Fruit fly (Drosophila melanogaster) whole organism, embryonic: Measurements from ENCODE around the gene CG31495.

ENCODE experiments used
- Antp ChIP-seq: fragments of 200-800 bp; sonication (Bioruptor generic); optimal IDR thresholded peaks from 3 replicates; lab custom pipeline; 2016; ENCODE audit warnings: missing biosample characterization, missing genetic modification characterization
- Asciz ChIP-seq: fragments of 200-800 bp; sonication (Bioruptor generic); optimal IDR thresholded peaks from 2 replicates; lab custom pipeline; 2017; ENCODE audit warnings: missing biosample characterization, mild to moderate bottlenecking, missing genetic modification characterization, missing genetic modification reagents
- BtbVII ChIP-seq: fragments of 200-800 bp; sonication (Bioruptor generic); optimal IDR thresholded peaks from 3 replicates; lab custom pipeline; 2017; ENCODE audit warnings: missing biosample characterization, mild to moderate bottlenecking, missing genetic modification characterization
- CG10267 ChIP-seq: fragments of 200-800 bp; sonication (Bioruptor generic); optimal IDR thresholded peaks from 2 replicates; lab custom pipeline; 2018; ENCODE audit warnings: missing biosample characterization, mild to moderate bottlenecking, missing genetic modification characterization, moderate library complexity
- CG11695 ChIP-seq: fragments of 200-800 bp; sonication (Bioruptor generic); IDR thresholded peaks from 3 replicates; pipeline ENCODE4 v1.3.6; 2022; ENCODE audit warnings: missing biosample characterization, missing genetic modification characterization
- CG12104 ChIP-seq: fragments of 200-800 bp; sonication (Bioruptor generic); optimal IDR thresholded peaks from 3 replicates; lab custom pipeline; 2016; ENCODE audit warnings: missing biosample characterization, missing genetic modification characterization
- CG1233 ChIP-seq: fragments of 200-800 bp; sonication (Bioruptor generic); optimal IDR thresholded peaks from 4 replicates; lab custom pipeline; 2018; ENCODE audit warnings: missing biosample characterization, mild to moderate bottlenecking, missing genetic modification characterization
- CG12659 ChIP-seq: fragments of 200-800 bp; sonication (Bioruptor generic); optimal IDR thresholded peaks from 3 replicates; lab custom pipeline; 2017; ENCODE audit warnings: mild to moderate bottlenecking, missing biosample characterization, missing genetic modification reagents, missing genetic modification characterization
- CG12942 ChIP-seq: fragments of 200-800 bp; sonication (Bioruptor generic); optimal IDR thresholded peaks from 3 replicates; lab custom pipeline; 2016; ENCODE audit warnings: missing biosample characterization, missing genetic modification characterization
- CG13287 ChIP-seq: fragments of 200-800 bp; sonication (Bioruptor generic); IDR thresholded peaks from 2 replicates; pipeline ENCODE4 v1.3.6; 2022; ENCODE audit warnings: missing biosample characterization, missing genetic modification characterization; ENCODE audit not compliant: partially characterized antibody
- CG13624 ChIP-seq: fragments of 200-800 bp; sonication (Bioruptor generic); optimal IDR thresholded peaks from 2 replicates; lab custom pipeline; 2016; ENCODE audit warnings: missing biosample characterization, missing genetic modification characterization
- CG17359 ChIP-seq: fragments of 200-800 bp; sonication (Bioruptor generic); optimal IDR thresholded peaks from 3 replicates; lab custom pipeline; 2018; ENCODE audit warnings: missing biosample characterization, mild to moderate bottlenecking, missing genetic modification characterization, moderate library complexity
- CG17361 ChIP-seq: fragments of 200-800 bp; sonication (Bioruptor generic); IDR thresholded peaks from 3 replicates; pipeline ENCODE4 v1.3.6; 2022; ENCODE audit warnings: missing biosample characterization, missing genetic modification characterization
- CG18476 ChIP-seq: fragments of 200-800 bp; sonication (Bioruptor generic); optimal IDR thresholded peaks from 2 replicates; lab custom pipeline; 2016; ENCODE audit warnings: missing biosample characterization, mild to moderate bottlenecking, missing genetic modification characterization
- CG32767 ChIP-seq: fragments of 200-800 bp; sonication (Bioruptor generic); IDR thresholded peaks from 2 replicates; pipeline ENCODE4 v1.3.6; 2022; ENCODE audit warnings: missing biosample characterization, missing genetic modification characterization
- CG3281 ChIP-seq: fragments of 200-800 bp; sonication (Bioruptor generic); optimal IDR thresholded peaks from 3 replicates; lab custom pipeline; 2017; ENCODE audit warnings: missing biosample characterization, mild to moderate bottlenecking, missing genetic modification characterization
- CG33557 ChIP-seq: fragments of 200-800 bp; sonication (Bioruptor generic); optimal IDR thresholded peaks from 2 replicates; lab custom pipeline; 2019; ENCODE audit warnings: missing biosample characterization, mild to moderate bottlenecking, missing genetic modification characterization, moderate library complexity
- CG3838 ChIP-seq: fragments of 200-800 bp; sonication (Bioruptor generic); optimal IDR thresholded peaks from 3 replicates; lab custom pipeline; 2016; ENCODE audit warnings: missing biosample characterization, missing genetic modification characterization
- CG6683 ChIP-seq: fragments of 200-800 bp; sonication (Bioruptor generic); optimal IDR thresholded peaks from 2 replicates; lab custom pipeline; 2017; ENCODE audit warnings: missing biosample characterization, mild to moderate bottlenecking, missing genetic modification characterization, missing genetic modification reagents
- CG6854 ChIP-seq: fragments of 200-800 bp; sonication (Bioruptor generic); optimal IDR thresholded peaks from 3 replicates; lab custom pipeline; 2017; ENCODE audit warnings: missing biosample characterization, mild to moderate bottlenecking, missing genetic modification characterization
- CG9215 ChIP-seq: fragments of 200-800 bp; sonication (Bioruptor generic); IDR thresholded peaks from 2 replicates; pipeline ENCODE4 v1.3.6; 2022; ENCODE audit warnings: missing biosample characterization, missing genetic modification characterization
- Chrac-16 ChIP-seq: fragments of 200-800 bp; sonication (Bioruptor generic); optimal IDR thresholded peaks from 3 replicates; lab custom pipeline; 2016; ENCODE audit warnings: missing biosample characterization, missing genetic modification characterization
- D ChIP-seq, 2 experiments: fragments of 200-800 bp in 1 of 2; fragments of >200 bp in 1 of 2; sonication (Bioruptor generic) in 1 of 2; optimal IDR thresholded peaks; 2 replicates in 1 of 2; 3 replicates in 1 of 2; lab custom pipeline; 2017; ENCODE audit warnings: mild to moderate bottlenecking in 1 of 2, missing biosample characterization in 1 of 2, missing genetic modification characterization in 1 of 2, missing genetic modification reagents in 1 of 2
- Ets97D ChIP-seq: fragments of 200-800 bp; sonication (Bioruptor generic); optimal IDR thresholded peaks from 3 replicates; lab custom pipeline; 2016; ENCODE audit warnings: missing biosample characterization, missing genetic modification characterization
- HLH3B ChIP-seq: fragments of 200-800 bp; sonication (Bioruptor generic); IDR thresholded peaks from 2 replicates; pipeline ENCODE4 v1.3.6; 2022; ENCODE audit warnings: missing biosample characterization, missing genetic modification characterization
- Lim3 ChIP-seq: fragments of 200-800 bp; sonication (Bioruptor generic); IDR thresholded peaks from 2 replicates; pipeline ENCODE4 v1.3.6; 2022; ENCODE audit warnings: missing biosample characterization, missing genetic modification characterization
- NC2α ChIP-seq: fragments of 200-800 bp; sonication (Bioruptor generic); optimal IDR thresholded peaks from 2 replicates; lab custom pipeline; 2016; ENCODE audit warnings: missing biosample characterization, missing genetic modification characterization
- br ChIP-seq: fragments of >200 bp; optimal IDR thresholded peaks from 2 replicates; lab custom pipeline; 2017
- chinmo ChIP-seq: fragments of 200-800 bp; sonication (Bioruptor generic); IDR thresholded peaks from 4 replicates; pipeline ENCODE4 v1.3.6; 2022; ENCODE audit warnings: missing biosample characterization, missing genetic modification characterization; ENCODE audit not compliant: partially characterized antibody
- fd102C ChIP-seq: fragments of 200-800 bp; sonication (Bioruptor generic); optimal IDR thresholded peaks from 2 replicates; lab custom pipeline; 2018; ENCODE audit warnings: missing biosample characterization, mild to moderate bottlenecking, missing genetic modification characterization, moderate library complexity
- fd3F ChIP-seq: fragments of 200-800 bp; sonication (Bioruptor generic); optimal IDR thresholded peaks from 2 replicates; lab custom pipeline; 2018; ENCODE audit warnings: missing biosample characterization, mild to moderate bottlenecking, missing genetic modification characterization, moderate library complexity
- fd64A ChIP-seq: fragments of 200-800 bp; sonication (Bioruptor generic); optimal IDR thresholded peaks from 3 replicates; lab custom pipeline; 2018; ENCODE audit warnings: missing biosample characterization, mild to moderate bottlenecking, missing genetic modification characterization
- grau ChIP-seq: fragments of 200-800 bp; optimal IDR thresholded peaks from 3 replicates; lab custom pipeline; 2019; ENCODE audit warnings: missing biosample characterization, mild to moderate bottlenecking, missing genetic modification characterization, moderate library complexity
- grn ChIP-seq: fragments of 200-800 bp; sonication (Bioruptor generic); optimal IDR thresholded peaks from 3 replicates; lab custom pipeline; 2017; ENCODE audit warnings: missing biosample characterization, missing genetic modification characterization
- h ChIP-seq: fragments of >200 bp; optimal IDR thresholded peaks from 2 replicates; lab custom pipeline; 2017
- hkb ChIP-seq, 2 experiments: fragments of 200-800 bp in 1 of 2; fragments of >200 bp in 1 of 2; sonication (Bioruptor generic) in 1 of 2; IDR thresholded peaks in 1 of 2; optimal IDR thresholded peaks in 1 of 2; 2 replicates each; pipeline versions ENCODE4 v1.3.6 to Lab custom; 2017 to 2022; ENCODE audit warnings: missing biosample characterization in 1 of 2, missing genetic modification characterization in 1 of 2
- inv ChIP-seq: fragments of 200-800 bp; sonication (Bioruptor generic); IDR thresholded peaks from 2 replicates; pipeline ENCODE4 v1.3.6; 2022; ENCODE audit warnings: missing biosample characterization, missing genetic modification characterization; ENCODE audit not compliant: partially characterized antibody
- jigr1 ChIP-seq: fragments of 200-800 bp; sonication (Bioruptor generic); IDR thresholded peaks from 3 replicates; pipeline ENCODE4 v1.3.6; 2022; ENCODE audit warnings: missing biosample characterization, missing genetic modification characterization
- jing ChIP-seq: fragments of 200-800 bp; sonication (Bioruptor generic); optimal IDR thresholded peaks from 2 replicates; lab custom pipeline; 2018; ENCODE audit warnings: missing biosample characterization, mild to moderate bottlenecking, missing genetic modification characterization
- kni ChIP-seq: fragments of 200-800 bp; sonication (Bioruptor generic); optimal IDR thresholded peaks from 3 replicates; lab custom pipeline; 2017; ENCODE audit warnings: mild to moderate bottlenecking, missing biosample characterization, missing genetic modification reagents, missing genetic modification characterization
- lbe ChIP-seq: fragments of 200-800 bp; sonication (Bioruptor generic); optimal IDR thresholded peaks from 2 replicates; lab custom pipeline; 2016; ENCODE audit warnings: missing biosample characterization, mild to moderate bottlenecking, missing genetic modification characterization
- mam ChIP-seq: fragments of 200-800 bp; sonication (Bioruptor generic); optimal IDR thresholded peaks from 3 replicates; lab custom pipeline; 2016; ENCODE audit warnings: missing biosample characterization, missing genetic modification characterization
- pita ChIP-seq: fragments of 200-800 bp; sonication (Bioruptor generic); optimal IDR thresholded peaks from 2 replicates; lab custom pipeline; 2017; ENCODE audit warnings: missing biosample characterization, mild to moderate bottlenecking, missing genetic modification characterization
- prd ChIP-seq, 3 experiments: fragments of >200 bp in 2 of 3; fragments of 200-800 bp in 1 of 3; sonication (Bioruptor generic) in 1 of 3; optimal IDR thresholded peaks in 2 of 3; IDR thresholded peaks in 1 of 3; 2 replicates in 2 of 3; 3 replicates in 1 of 3; pipeline versions ENCODE4 v1.3.6 to Lab custom; 2017 to 2022; ENCODE audit warnings: missing biosample characterization in 1 of 3, missing genetic modification characterization in 1 of 3
- sd ChIP-seq: fragments of 200-800 bp; sonication (Bioruptor generic); optimal IDR thresholded peaks from 3 replicates; lab custom pipeline; 2018; ENCODE audit warnings: missing biosample characterization, mild to moderate bottlenecking, missing genetic modification characterization, moderate library complexity
- sqz ChIP-seq: fragments of 200-800 bp; sonication (Bioruptor generic); optimal IDR thresholded peaks from 3 replicates; lab custom pipeline; 2018; ENCODE audit warnings: missing biosample characterization, mild to moderate bottlenecking, missing genetic modification characterization
- ssp ChIP-seq: fragments of 200-800 bp; sonication (Bioruptor generic); IDR thresholded peaks from 2 replicates; pipeline ENCODE4 v1.3.6; 2022; ENCODE audit warnings: missing biosample characterization, missing genetic modification characterization
- stc ChIP-seq: fragments of 200-800 bp; sonication (Bioruptor generic); IDR thresholded peaks from 2 replicates; pipeline ENCODE4 v1.3.6; 2022; ENCODE audit warnings: missing biosample characterization, missing genetic modification characterization
- unpg ChIP-seq: fragments of 200-800 bp; sonication (Bioruptor generic); optimal IDR thresholded peaks from 3 replicates; lab custom pipeline; 2018; ENCODE audit warnings: missing biosample characterization, mild to moderate bottlenecking, missing genetic modification characterization, moderate library complexity
- vvl ChIP-seq: fragments of 200-800 bp; sonication (Bioruptor generic); IDR thresholded peaks from 2 replicates; pipeline ENCODE4 v1.3.6; 2022; ENCODE audit warnings: missing biosample characterization, missing genetic modification characterization

Gene CG31495

DNA sequence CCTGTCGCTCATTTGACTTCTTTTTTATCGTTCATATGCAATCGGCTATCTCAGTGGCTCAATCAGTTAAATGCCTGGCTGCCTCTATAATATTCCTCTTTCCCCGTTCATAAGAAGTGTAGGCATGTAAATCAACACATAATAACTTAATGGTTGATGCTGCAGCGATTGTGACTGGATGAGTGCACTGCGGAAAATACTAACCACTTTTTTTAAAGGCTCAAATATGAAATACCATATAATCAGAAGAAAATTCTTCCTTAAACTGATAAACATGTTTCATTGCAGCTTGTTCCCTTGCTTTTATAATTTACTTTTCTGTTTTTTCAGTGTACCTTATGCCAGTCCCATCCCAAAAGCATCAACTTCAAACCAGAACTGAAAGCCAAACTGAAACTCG lies 45.2 kb upstream of the CG31495 start (continued):
- no peak for TF ChIP-seq fd3F
- no peak for TF ChIP-seq sqz (GFP tag; lab: Kevin White, UChicago)
- TF ChIP-seq vvl: peak; percentile 58; the same call in 1 of the 2 replicates
- TF ChIP-seq CG12942 (GFP tag; lab: Kevin White, UChicago): no peak
- no peak for TF ChIP-seq CG6854 (GFP tag; lab: Kevin White, UChicago)
- TF ChIP-seq CG12659 (GFP tag; lab: Kevin White, UChicago): no peak
- TF ChIP-seq Ets97D (GFP tag; lab: Kevin White, UChicago): no peak
- peak; percentile 46; the same call in 1 of the 3 replicates for TF ChIP-seq CG17361 (GFP tag; lab: Robert Waterston, UW)
- TF ChIP-seq fd102C (GFP tag; lab: Kevin White, UChicago): no peak
- no peak for TF ChIP-seq pita (GFP tag; lab: Kevin White, UChicago)
- peak; percentile 33; the same call in 1 of the 2 replicates for TF ChIP-seq HLH3B
- TF ChIP-seq CG6683 (GFP tag; lab: Kevin White, UChicago): no peak
- no peak for TF ChIP-seq kni (GFP tag; lab: Kevin White, UChicago)
- no peak for TF ChIP-seq sd (tag; lab: Kevin White, UChicago)
- TF ChIP-seq lbe (GFP tag; lab: Kevin White, UChicago): no peak
- no peak for TF ChIP-seq chinmo
- TF ChIP-seq stc: no peak
- TF ChIP-seq inv (GFP tag; lab: Robert Waterston, UW): no peak
- no peak for TF ChIP-seq prd (optimal IDR thresholded peaks at IDR 0.05; lab: Kevin White, UChicago)
- peak; percentile 67; the same call in 2 of the 3 replicates for TF ChIP-seq prd (GFP tag; IDR thresholded peaks at IDR 0.05; lab: Robert Waterston, UW)
- no peak for TF ChIP-seq br (lab: Kevin White, UChicago)
- peak; percentile 5 for TF ChIP-seq jing (GFP tag; lab: Kevin White, UChicago)
- peak; percentile 47 for TF ChIP-seq CG10267 (tag; lab: Kevin White, UChicago)
- TF ChIP-seq CG9215 (GFP tag; lab: Robert Waterston, UW): no peak
- TF ChIP-seq CG33557 (GFP tag; lab: Kevin White, UChicago): no peak
- no peak for TF ChIP-seq Asciz (GFP tag; lab: Kevin White, UChicago)
- no peak for TF ChIP-seq fd64A (GFP tag; lab: Kevin White, UChicago)
- no peak for TF ChIP-seq CG1233
- no peak for TF ChIP-seq CG13287 (GFP tag; lab: Robert Waterston, UW)
- no peak for TF ChIP-seq hkb (optimal IDR thresholded peaks at IDR 0.05; lab: Kevin White, UChicago)
- TF ChIP-seq hkb (GFP tag; IDR thresholded peaks at IDR 0.05; lab: Robert Waterston, UW): peak; percentile 12; the same call in 1 of the 2 replicates
- TF ChIP-seq Lim3 (GFP tag; lab: Robert Waterston, UW): no peak
- no peak for TF ChIP-seq CG3281 (GFP tag; lab: Kevin White, UChicago)
- peak; percentile 3 for TF ChIP-seq Antp (GFP tag; lab: Kevin White, UChicago)
- no peak for TF ChIP-seq CG13624
- TF ChIP-seq unpg (GFP tag; lab: Kevin White, UChicago): peak; percentile 37
- no peak for TF ChIP-seq NC2α
- TF ChIP-seq CG11695: no peak
- TF ChIP-seq ssp (GFP tag; lab: Robert Waterston, UW): 0 out of 2 replicates have a peak, but pooled peaks have one; percentile 15
- TF ChIP-seq Chrac-16 (GFP tag; lab: Kevin White, UChicago): peak; percentile 27
- peak; percentile 15 for TF ChIP-seq CG17359
- no peak for TF ChIP-seq D (optimal IDR thresholded peaks at IDR 0.05; lab: Kevin White, UChicago)
- peak; percentile 49 for TF ChIP-seq D (GFP tag; optimal IDR thresholded peaks at IDR 0.05; lab: Kevin White, UChicago)
- no peak for TF ChIP-seq mam (GFP tag; lab: Kevin White, UChicago)
- no peak for TF ChIP-seq CG12104
- no peak for TF ChIP-seq BtbVII (GFP tag; lab: Kevin White, UChicago)
- TF ChIP-seq h (lab: Kevin White, UChicago): no peak
- peak; percentile 90 for TF ChIP-seq grn (GFP tag; lab: Kevin White, UChicago)
- 0 out of 2 replicates have a peak, but pooled peaks have one; percentile 10 for TF ChIP-seq CG32767 (GFP tag; lab: Robert Waterston, UW)
- TF ChIP-seq CG3838 (GFP tag; lab: Kevin White, UChicago): no peak
- no peak for TF ChIP-seq jigr1
- peak; percentile 17 for TF ChIP-seq grau
- TF ChIP-seq CG18476 (GFP tag; lab: Kevin White, UChicago): no peak
